Worm (Caenorhabditis elegans): ENCODE results near the gene R01H2.8.

The R01H2.8 gene

DNA sequence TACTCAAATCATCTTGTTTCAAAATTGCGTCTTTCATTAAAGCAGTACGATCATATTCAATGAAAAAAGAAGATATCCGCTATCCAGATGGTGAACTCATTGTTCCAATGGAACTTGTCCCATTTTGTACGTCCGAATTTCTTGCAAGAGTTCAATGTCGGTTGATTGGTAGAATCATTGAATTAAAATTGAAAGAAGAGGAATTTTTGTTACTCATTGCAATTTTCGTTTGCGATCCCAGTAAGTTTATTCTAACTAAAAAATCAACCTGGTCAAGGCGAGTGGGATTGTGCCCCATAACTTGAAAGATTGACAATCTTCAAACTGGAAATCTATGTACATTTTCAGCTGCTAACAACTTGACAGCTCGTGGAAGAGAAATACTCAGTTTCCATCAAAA is 27.6 kb downstream of the R01H2.8 start:
- TF ChIP-seq dsc-1 (tag; optimal IDR thresholded peaks at IDR 0.05) (no peak), ztf-4 (tag; optimal IDR thresholded peaks at IDR 0.05) (no peak), alr-1 (tag; optimal IDR thresholded peaks at IDR 0.05; ENCODE audit: borderline replicate concordance) (no peak), pag-3 (tag; optimal IDR thresholded peaks at IDR 0.05; ENCODE audit: borderline replicate concordance, insufficient read depth) (no peak), nhr-76 (tag; optimal IDR thresholded peaks at IDR 0.05) (no peak), mdl-1 (tag; optimal IDR thresholded peaks at IDR 0.05) (no peak), zag-1 (tag; optimal IDR thresholded peaks at IDR 0.05) (no peak), ces-1 (GFP tag; optimal IDR thresholded peaks at IDR 0.05) (no peak), C16A3.4 (tag; optimal IDR thresholded peaks at IDR 0.05) (no peak), sox-4 (tag; optimal IDR thresholded peaks at IDR 0.05) (no peak), nhr-85 (tag) (no peak), efl-3 (GFP tag; optimal IDR thresholded peaks at IDR 0.05) (no peak)

DNA sequence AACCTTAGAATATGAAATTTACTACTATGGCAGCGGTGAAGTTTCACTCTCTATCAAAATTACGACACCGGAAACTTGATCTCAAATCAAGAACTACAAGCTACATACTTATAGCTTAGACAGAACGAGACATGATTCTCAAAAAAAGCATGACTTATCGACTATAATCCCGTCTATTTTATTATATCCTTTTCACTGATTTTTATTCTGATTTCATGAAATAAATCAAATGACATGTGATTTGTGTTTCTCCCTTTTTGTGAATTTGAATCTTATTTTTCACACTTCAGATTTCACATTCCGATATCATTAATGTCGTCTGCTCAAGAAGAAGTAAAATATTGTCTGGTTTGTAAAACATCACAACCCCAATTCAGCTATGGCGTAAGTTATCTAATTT is 31.1 kb downstream of the R01H2.8 start, which contains the start of gene ZK418.11:
ZK418.11 (plus strand) TSS at position 289 of the 400 bp plus-strand sequence.
- peak; percentile 36 for TF ChIP-seq nhr-11 (tag; optimal IDR thresholded peaks at IDR 0.05)
- TF ChIP-seq nhr-76 (tag; optimal IDR thresholded peaks at IDR 0.05), result no peak
- no peak for TF ChIP-seq nhr-85 (tag)
- no peak for TF ChIP-seq irx-1 (tag; optimal IDR thresholded peaks at IDR 0.05)
- no peak for TF ChIP-seq nhr-19 (GFP tag; conservative IDR thresholded peaks at IDR 0.05)
- no peak for TF ChIP-seq blmp-1 (tag; optimal IDR thresholded peaks at IDR 0.05)
- no peak for TF ChIP-seq C04F5.9 (tag; optimal IDR thresholded peaks at IDR 0.05)
- peak; percentile 55 for TF ChIP-seq dsc-1 (tag; optimal IDR thresholded peaks at IDR 0.05)
- TF ChIP-seq ceh-82 (tag; optimal IDR thresholded peaks at IDR 0.05), result no peak
- TF ChIP-seq lin-15B (tag; optimal IDR thresholded peaks at IDR 0.05), result no peak
- TF ChIP-seq unc-130 (tag; optimal IDR thresholded peaks at IDR 0.05), result no peak
- TF ChIP-seq nhr-71 (tag; optimal IDR thresholded peaks at IDR 0.05), result peak; percentile 26
- no peak for TF ChIP-seq xbp-1 (tag; optimal IDR thresholded peaks at IDR 0.05)
- TF ChIP-seq lsy-2 (tag; optimal IDR thresholded peaks at IDR 0.05), result no peak
- no peak for TF ChIP-seq isw-1 (GFP tag; IDR thresholded peaks at IDR 0.05)
- TF ChIP-seq efl-3 (GFP tag; optimal IDR thresholded peaks at IDR 0.05), result no peak
- TF ChIP-seq nhr-237 (tag; optimal IDR thresholded peaks at IDR 0.05), result no peak
- no peak for TF ChIP-seq nhr-77 (tag; optimal IDR thresholded peaks at IDR 0.05)
- no peak for TF ChIP-seq ceh-88 (GFP tag; IDR thresholded peaks at IDR 0.05)
- no peak for TF ChIP-seq aha-1 (tag; optimal IDR thresholded peaks at IDR 0.05)
- no peak for TF ChIP-seq mef-2 (tag; optimal IDR thresholded peaks at IDR 0.05)
- no peak for TF ChIP-seq ces-1 (GFP tag; optimal IDR thresholded peaks at IDR 0.05)
- no peak for TF ChIP-seq lin-39 (tag; optimal IDR thresholded peaks at IDR 0.05)
- peak; percentile 73 for TF ChIP-seq fkh-8 (tag; optimal IDR thresholded peaks at IDR 0.05)
- no peak for TF ChIP-seq hlh-4 (tag; optimal IDR thresholded peaks at IDR 0.05)
- no peak for TF ChIP-seq ets-5 (GFP tag; IDR thresholded peaks at IDR 0.05)
- no peak for TF ChIP-seq elt-3 (tag; optimal IDR thresholded peaks at IDR 0.05)
- TF ChIP-seq nhr-28 (tag; optimal IDR thresholded peaks at IDR 0.05), result no peak
- no peak for TF ChIP-seq snpc-4 (tag; optimal IDR thresholded peaks at IDR 0.05)
- TF ChIP-seq swsn-7 (tag; optimal IDR thresholded peaks at IDR 0.05), result no peak

DNA sequence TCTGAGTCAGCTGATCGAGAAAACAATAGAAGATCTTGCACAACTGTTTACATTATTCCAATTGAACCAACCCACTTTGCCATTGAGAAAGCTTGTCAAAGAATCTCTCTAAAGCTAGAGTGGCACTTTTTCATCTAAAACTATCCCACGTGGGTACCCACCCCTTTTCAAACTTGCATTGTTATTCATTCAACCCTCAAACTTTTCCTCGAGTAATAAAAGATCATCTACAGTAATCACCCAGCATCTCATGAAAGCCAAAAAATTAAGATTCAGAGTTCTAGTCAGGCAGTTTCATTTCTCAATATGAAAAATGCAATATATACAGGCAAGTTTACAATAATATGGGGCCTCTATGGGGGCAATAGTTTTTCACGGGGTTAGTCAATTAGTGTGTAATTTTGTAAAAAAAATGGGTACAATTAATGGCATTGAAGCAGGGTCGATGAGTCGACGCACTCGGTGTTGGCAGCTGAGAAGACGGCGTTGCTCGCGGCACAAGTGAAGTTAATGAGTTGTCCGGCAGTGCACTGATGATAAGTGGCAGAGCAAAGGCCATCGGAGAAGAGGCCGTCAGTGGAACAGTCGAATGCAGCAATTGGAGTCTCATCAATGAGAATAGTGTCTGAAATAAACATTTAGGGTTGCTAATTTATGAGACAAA is 33.1 kb downstream of the R01H2.8 start:
- TF ChIP-seq unc-30 (tag; optimal IDR thresholded peaks at IDR 0.05), result no peak
- TF ChIP-seq fkh-10 (GFP tag; optimal IDR thresholded peaks at IDR 0.05), result no peak
- TF ChIP-seq rnt-1 (tag; optimal IDR thresholded peaks at IDR 0.05), result no peak
- TF ChIP-seq lsy-2 (tag; optimal IDR thresholded peaks at IDR 0.05), result no peak
- TF ChIP-seq sptf-1 (tag; optimal IDR thresholded peaks at IDR 0.05), result no peak
- TF ChIP-seq pag-3 (tag; optimal IDR thresholded peaks at IDR 0.05; ENCODE audit: borderline replicate concordance, insufficient read depth), result no peak
- TF ChIP-seq elt-2 (tag; optimal IDR thresholded peaks at IDR 0.05), result no peak
- no peak for TF ChIP-seq lin-15B (tag; optimal IDR thresholded peaks at IDR 0.05)
- TF ChIP-seq fos-1 (tag; optimal IDR thresholded peaks at IDR 0.05), result no peak
- no peak for TF ChIP-seq efl-3 (GFP tag; optimal IDR thresholded peaks at IDR 0.05)
